Fruit fly (Drosophila melanogaster) whole organism, adult: ENCODE measurements around the gene CG42637.

ENCODE experiments used
- CG11617 ChIP-seq: fragments of 200-800 bp; sonication (Bioruptor generic); optimal IDR thresholded peaks from 2 replicates; lab custom pipeline; 2017; ENCODE audit warnings: mild to moderate bottlenecking, missing biosample characterization, missing genetic modification reagents, missing genetic modification characterization
- CG12768 ChIP-seq: fragments of 200-800 bp; sonication (Bioruptor generic); optimal IDR thresholded peaks from 2 replicates; lab custom pipeline; 2017; ENCODE audit warnings: missing biosample characterization, missing genetic modification characterization, mild to moderate bottlenecking, moderate library complexity, missing genetic modification reagents
- CG14711 ChIP-seq: fragments of 200-800 bp; sonication (Bioruptor generic); optimal IDR thresholded peaks from 2 replicates; lab custom pipeline; 2018; ENCODE audit warnings: missing biosample characterization, mild to moderate bottlenecking, missing genetic modification characterization, moderate library complexity
- CG1620 ChIP-seq: fragments of 200-800 bp; sonication (Bioruptor generic); optimal IDR thresholded peaks from 2 replicates; lab custom pipeline; 2016; ENCODE audit warnings: missing biosample characterization, missing genetic modification characterization
- Hr96 ChIP-seq: fragments of 200-800 bp; sonication (Bioruptor generic); optimal IDR thresholded peaks from 2 replicates; lab custom pipeline; 2016; ENCODE audit warnings: missing biosample characterization, missing genetic modification characterization
- bab1 ChIP-seq: fragments of 200-800 bp; sonication (Bioruptor generic); optimal IDR thresholded peaks from 3 replicates; lab custom pipeline; 2019; ENCODE audit warnings: missing biosample characterization, mild to moderate bottlenecking, missing genetic modification characterization, moderate library complexity
- cic ChIP-seq: fragments of 200-800 bp; sonication (Bioruptor generic); optimal IDR thresholded peaks from 2 replicates; lab custom pipeline; 2017; ENCODE audit warnings: missing biosample characterization, mild to moderate bottlenecking, missing genetic modification characterization, moderate library complexity
- cnc ChIP-seq, 2 experiments: fragments of >200 bp; optimal IDR thresholded peaks; 2 replicates each; lab custom pipeline; 2017
- ovo ChIP-seq: fragments of 200-800 bp; sonication (Bioruptor generic); optimal IDR thresholded peaks from 2 replicates; lab custom pipeline; 2016; ENCODE audit warnings: missing biosample characterization, missing genetic modification characterization
- pad ChIP-seq: fragments of 200-800 bp; sonication (Bioruptor generic); optimal IDR thresholded peaks from 3 replicates; lab custom pipeline; 2017; ENCODE audit warnings: missing biosample characterization, missing genetic modification characterization, mild to moderate bottlenecking, moderate library complexity, missing genetic modification reagents
- toe ChIP-seq: fragments of 200-800 bp; sonication (Bioruptor generic); optimal IDR thresholded peaks from 2 replicates; lab custom pipeline; 2016; ENCODE audit warnings: missing biosample characterization, missing genetic modification characterization

dm6 chr3L:19817807-19818531, 24.6 kb upstream of the CG42637 start, which contains the start of the genes Fibp and Deaf1:
- TF ChIP-seq CG11617 (peak; percentile 85), CG1620 (GFP tag; lab: Kevin White, UChicago) (peak; percentile 87), toe (GFP tag; lab: Kevin White, UChicago) (peak; percentile 94), pad (GFP tag; lab: Kevin White, UChicago) (peak; percentile 59), ovo (GFP tag; lab: Kevin White, UChicago) (peak; percentile 76), cnc (optimal IDR thresholded peaks at IDR 0.05; lab: Kevin White, UChicago) (no peak), CG14711 (tag; lab: Kevin White, UChicago) (peak; percentile 96), bab1 (GFP tag; lab: Kevin White, UChicago) (peak; percentile 79), cic (GFP tag; lab: Kevin White, UChicago) (no peak), Hr96 (GFP tag; lab: Kevin White, UChicago) (peak; percentile 88), CG12768 (GFP tag; lab: Kevin White, UChicago) (peak; percentile 74)
